Worm (Caenorhabditis elegans) whole organism, young adult: ENCODE measurements around the gene scl-1.

Source experiments
- ceh-58 ChIP-seq: fragments of 200-800 bp; sonication (Bioruptor generic); IDR thresholded peaks from 2 replicates; pipeline ENCODE4 v1.3.6; 2022; ENCODE audit warnings: missing genetic modification characterization, missing compliant biosample characterization
- nfya-2 ChIP-seq: fragments of 200-800 bp; sonication (Bioruptor generic); IDR thresholded peaks from 2 replicates; pipeline ENCODE4 v1.3.6; 2022; ENCODE audit warnings: missing genetic modification reagents, missing genetic modification characterization, missing compliant biosample characterization
- snpc-3.4 ChIP-seq: sonication (generic microtip); optimal IDR thresholded peaks from 2 replicates; lab custom pipeline; 2017; ENCODE audit warnings: missing genetic modification characterization, mild to moderate bottlenecking, missing compliant biosample characterization, antibody characterized with exemption, moderate library complexity, missing genotype, missing genetic modification reagents
- tbx-9 ChIP-seq: sonication (generic microtip); optimal IDR thresholded peaks from 2 replicates; lab custom pipeline; 2016; ENCODE audit warnings: borderline replicate concordance, missing genetic modification characterization, inconsistent platforms, missing compliant biosample characterization
- unc-130 ChIP-seq: sonication (generic microtip); optimal IDR thresholded peaks from 2 replicates; lab custom pipeline; 2016; ENCODE audit warnings: missing genetic modification reagents, missing genetic modification characterization, missing compliant biosample characterization

DNA sequence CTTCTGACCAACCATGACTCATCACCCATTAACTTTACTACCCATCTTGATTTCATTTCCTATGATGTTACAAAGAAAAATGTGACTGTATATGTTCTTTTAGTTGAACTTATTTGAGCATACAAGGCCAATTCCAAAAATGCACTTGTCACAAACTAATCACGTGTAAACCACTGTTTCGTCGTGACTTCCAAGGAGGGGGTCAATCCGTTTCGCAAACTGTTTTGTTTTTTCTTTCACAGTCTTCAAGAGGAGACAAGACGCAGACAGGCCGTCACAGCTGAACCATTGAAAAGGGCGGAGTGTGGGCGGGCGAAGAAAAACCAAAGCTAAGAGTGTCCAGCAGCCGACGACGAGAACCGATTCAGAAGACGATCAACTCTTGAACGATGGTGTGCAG, 23.0 kb downstream of the scl-1 start, which contains the start of gene C39E9.8:
- no peak for TF ChIP-seq snpc-3.4
- TF ChIP-seq ceh-58 (GFP tag; lab: Robert Waterston, UW) = no peak
- TF ChIP-seq unc-130 (GFP tag; lab: Kevin White, UChicago) = no peak
- no peak for TF ChIP-seq tbx-9 (tag; lab: Kevin White, UChicago)
- no peak for TF ChIP-seq nfya-2 (GFP tag; lab: Robert Waterston, UW)
